Worm (Caenorhabditis elegans) whole organism, L1 larva: ENCODE data around the gene uig-1.

Experiments used
- aha-1 ChIP-seq: fragments of 150-350 bp; optimal IDR thresholded peaks from 2 replicates; lab custom pipeline; 2014; ENCODE audit warnings: missing biosample characterization, missing genetic modification characterization
- blmp-1 ChIP-seq: fragments of 150-350 bp; optimal IDR thresholded peaks from 2 replicates; lab custom pipeline; 2014; ENCODE audit warnings: missing biosample characterization, missing genetic modification characterization
- ceh-82 ChIP-seq, 3 experiments: fragments of 150-350 bp in 1 of 3; sonication (generic microtip) in 2 of 3; optimal IDR thresholded peaks; 2 replicates each; lab custom pipeline; 2014 to 2017; ENCODE audit warnings: missing biosample characterization in 3 of 3, missing genetic modification characterization in 3 of 3
- dpl-1 ChIP-seq, 3 experiments: fragments of 150-350 bp in 2 of 3; sonication (generic microtip) in 1 of 3; optimal IDR thresholded peaks; 2 replicates each; lab custom pipeline; 2014 to 2017; ENCODE audit warnings: missing biosample characterization in 3 of 3, missing genetic modification characterization in 3 of 3, missing genetic modification reagents in 3 of 3
- fkh-10 ChIP-seq: sonication (generic microtip); optimal IDR thresholded peaks from 2 replicates; lab custom pipeline; 2017; ENCODE audit warnings: missing biosample characterization, missing genetic modification reagents, missing genetic modification characterization
- lin-13 ChIP-seq: fragments of 150-350 bp; optimal IDR thresholded peaks from 2 replicates; lab custom pipeline; 2014; ENCODE audit warnings: missing biosample characterization, missing genetic modification reagents, missing genetic modification characterization
- lin-15B ChIP-seq: fragments of 150-350 bp; sonication (generic microtip); optimal IDR thresholded peaks from 3 replicates; lab custom pipeline; 2014; ENCODE audit warnings: missing biosample characterization, missing genetic modification characterization
- lir-3 ChIP-seq: sonication (generic microtip); optimal IDR thresholded peaks from 2 replicates; lab custom pipeline; 2016; ENCODE audit warnings: mild to moderate bottlenecking, missing genetic modification characterization, moderate library complexity, missing compliant biosample characterization; ENCODE audit not compliant: poor library complexity
- nhr-77 ChIP-seq: fragments of 150-350 bp; optimal IDR thresholded peaks from 2 replicates; lab custom pipeline; 2014; ENCODE audit warnings: missing biosample characterization, missing genetic modification characterization
- pag-3 ChIP-seq: sonication (generic microtip); optimal IDR thresholded peaks from 2 replicates; lab custom pipeline; 2017; ENCODE audit warnings: missing genetic modification characterization, mild to moderate bottlenecking, missing compliant biosample characterization, antibody characterized with exemption, borderline replicate concordance; ENCODE audit not compliant: insufficient read depth
- sup-37 ChIP-seq: fragments of 200-800 bp; sonication (Bioruptor generic); optimal IDR thresholded peaks from 2 replicates; lab custom pipeline; 2018; ENCODE audit warnings: mild to moderate bottlenecking, missing genetic modification characterization, missing compliant biosample characterization
- unc-86 ChIP-seq: sonication (generic microtip); optimal IDR thresholded peaks from 2 replicates; lab custom pipeline; 2016; ENCODE audit warnings: missing genetic modification characterization, missing compliant biosample characterization
- zag-1 ChIP-seq: fragments of 150-350 bp; optimal IDR thresholded peaks from 2 replicates; lab custom pipeline; 2014; ENCODE audit warnings: missing biosample characterization, missing genetic modification characterization

ce11 chrV:13324933-13325760 lies 29.4 kb upstream of the uig-1 start, which contains the start of gene C50B6.7:
- TF ChIP-seq pag-3 (no peak), lin-13 (no peak), aha-1 (tag; lab: Kevin White, UChicago) (no peak), zag-1 (tag; lab: Kevin White, UChicago) (no peak), fkh-10 (GFP tag; lab: Kevin White, UChicago) (no peak), lin-15B (tag; lab: Kevin White, UChicago) (no peak), sup-37 (GFP tag; lab: Kevin White, UChicago) (no peak), blmp-1 (tag; lab: Kevin White, UChicago) (no peak), dpl-1 (GFP tag; optimal IDR thresholded peaks at IDR 0.05; lab: Kevin White, UChicago) (no peak), ceh-82 (tag; optimal IDR thresholded peaks at IDR 0.05; lab: Kevin White, UChicago) (no peak), nhr-77 (tag; lab: Kevin White, UChicago) (no peak), unc-86 (tag; lab: Kevin White, UChicago) (no peak), lir-3 (tag; lab: Kevin White, UChicago) (no peak)
